Worm (Caenorhabditis elegans) whole organism, late embryonic: Measurements from ENCODE around the gene dnj-8.

Experiments
- K09A11.1 ChIP-seq: sonication (generic microtip); optimal IDR thresholded peaks from 2 replicates; lab custom pipeline; 2017; ENCODE audit warnings: antibody characterized with exemption, mild to moderate bottlenecking, missing genetic modification characterization, missing compliant biosample characterization; ENCODE audit not compliant: insufficient read depth
- ama-1 ChIP-seq: fragments of 150-350 bp; optimal IDR thresholded peaks from 2 replicates; lab custom pipeline; 2014
- ceh-18 ChIP-seq: sonication (generic microtip); optimal IDR thresholded peaks from 2 replicates; lab custom pipeline; 2016; ENCODE audit warnings: missing genetic modification characterization, missing compliant biosample characterization
- ceh-31 ChIP-seq: sonication (generic microtip); optimal IDR thresholded peaks from 2 replicates; lab custom pipeline; 2016; ENCODE audit warnings: missing genetic modification characterization, missing compliant biosample characterization
- elt-2 ChIP-seq: sonication (generic microtip); optimal IDR thresholded peaks from 2 replicates; lab custom pipeline; 2016; ENCODE audit warnings: missing genetic modification reagents, missing genetic modification characterization, missing compliant biosample characterization
- fkh-10 ChIP-seq: fragments of 150-350 bp; optimal IDR thresholded peaks from 2 replicates; lab custom pipeline; 2014; ENCODE audit warnings: missing biosample characterization, missing genetic modification reagents, missing genetic modification characterization
- nfya-1 ChIP-seq: sonication (generic microtip); optimal IDR thresholded peaks from 2 replicates; lab custom pipeline; 2017; ENCODE audit warnings: missing genetic modification characterization, mild to moderate bottlenecking, missing compliant biosample characterization, antibody characterized with exemption, moderate library complexity
- pag-3 ChIP-seq: sonication (generic microtip); optimal IDR thresholded peaks from 2 replicates; lab custom pipeline; 2016; ENCODE audit warnings: missing compliant biosample characterization, missing genetic modification characterization, borderline replicate concordance
- tbx-2 ChIP-seq: sonication (generic microtip); optimal IDR thresholded peaks from 2 replicates; lab custom pipeline; 2016; ENCODE audit warnings: missing genetic modification characterization, missing compliant biosample characterization
- ttx-3 ChIP-seq: sonication (generic microtip); optimal IDR thresholded peaks from 2 replicates; lab custom pipeline; 2016; ENCODE audit warnings: missing genetic modification reagents, missing genetic modification characterization, missing compliant biosample characterization
- unc-3 ChIP-seq, 2 experiments: fragments of 200-800 bp in 1 of 2; sonication (Bioruptor generic) in 1 of 2; sonication (generic microtip) in 1 of 2; conservative IDR thresholded peaks in 1 of 2; optimal IDR thresholded peaks in 1 of 2; 2 replicates each; pipeline versions ENCODE4 v1.3.6 to Lab custom; 2016 to 2022; ENCODE audit warnings: missing compliant biosample characterization in 2 of 2, missing genetic modification characterization in 2 of 2, missing genetic modification reagents in 1 of 2
- unc-86 ChIP-seq: sonication (generic microtip); optimal IDR thresholded peaks from 2 replicates; lab custom pipeline; 2016; ENCODE audit warnings: missing genetic modification characterization, missing compliant biosample characterization

DNA sequence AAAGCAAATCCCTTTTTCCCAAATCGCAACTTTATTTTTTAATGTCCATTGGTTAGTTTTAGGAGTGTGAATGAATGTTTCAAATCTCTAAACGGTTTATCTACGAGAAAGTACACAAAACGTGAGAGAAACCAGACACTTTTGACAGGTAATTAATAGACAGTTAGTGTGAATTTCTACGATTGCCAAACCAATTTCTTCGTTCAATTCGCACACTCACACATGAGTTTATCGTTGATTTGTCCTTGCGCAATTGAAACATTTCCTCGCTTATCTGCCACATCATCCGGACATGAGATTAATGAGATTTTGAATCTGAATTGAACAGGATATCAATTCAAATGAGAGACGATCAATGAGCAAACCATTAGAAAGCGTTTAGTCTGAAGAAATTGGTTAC, 12.4 kb upstream of the dnj-8 start:
- TF ChIP-seq ceh-18 (tag; lab: Kevin White, UChicago) (no peak), ceh-31 (tag; lab: Kevin White, UChicago) (no peak), nfya-1 (tag; lab: Kevin White, UChicago) (no peak), unc-3 (GFP tag; conservative IDR thresholded peaks at IDR 0.05; lab: Robert Waterston, UW) (no peak), unc-3 (tag; optimal IDR thresholded peaks at IDR 0.05; lab: Kevin White, UChicago) (no peak), fkh-10 (no peak), K09A11.1 (no peak), ama-1 (lab: Kevin White, UChicago) (no peak), unc-86 (tag; lab: Kevin White, UChicago) (no peak), tbx-2 (tag; lab: Kevin White, UChicago) (no peak), elt-2 (tag; lab: Kevin White, UChicago) (no peak), pag-3 (tag; lab: Kevin White, UChicago) (no peak), ttx-3 (tag; lab: Kevin White, UChicago) (no peak)
